Worm (Caenorhabditis elegans) whole organism, midembryonic: Measurements from ENCODE around the gene lgc-26.

ENCODE experiments used
- T22C8.4 ChIP-seq: fragments of 200-800 bp; sonication (Bioruptor generic); IDR thresholded peaks from 2 replicates; pipeline ENCODE4 v1.3.6; 2022; ENCODE audit warnings: missing genetic modification characterization, missing compliant biosample characterization
- cog-1 ChIP-seq: sonication (generic microtip); optimal IDR thresholded peaks from 2 replicates; lab custom pipeline; 2016; ENCODE audit warnings: missing genetic modification characterization, missing compliant biosample characterization
- flt-1 ChIP-seq: fragments of 200-800 bp; sonication (Bioruptor generic); IDR thresholded peaks from 2 replicates; pipeline ENCODE4 v1.3.6; 2022; ENCODE audit warnings: missing genetic modification characterization, missing compliant biosample characterization
- klf-2 ChIP-seq: fragments of 200-800 bp; sonication (Bioruptor generic); conservative IDR thresholded peaks from 2 replicates; pipeline ENCODE4 v1.3.6; 2022; ENCODE audit warnings: missing genetic modification reagents, missing genetic modification characterization, missing compliant biosample characterization
- med-1 ChIP-seq: sonication (generic microtip); optimal IDR thresholded peaks from 2 replicates; lab custom pipeline; 2017; ENCODE audit warnings: missing genetic modification characterization, mild to moderate bottlenecking, missing compliant biosample characterization, antibody characterized with exemption, missing genetic modification reagents; ENCODE audit not compliant: insufficient read depth
- ref-1 ChIP-seq: fragments of 200-800 bp; sonication (Bioruptor generic); conservative IDR thresholded peaks from 2 replicates; pipeline ENCODE4 v1.3.6; 2022; ENCODE audit warnings: missing genetic modification reagents, missing genetic modification characterization, missing compliant biosample characterization
- tab-1 ChIP-seq: fragments of 200-800 bp; sonication (Bioruptor generic); IDR thresholded peaks from 2 replicates; pipeline ENCODE4 v1.3.6; 2022; ENCODE audit warnings: missing genetic modification characterization, missing compliant biosample characterization
- ztf-23 ChIP-seq: fragments of 200-800 bp; sonication (Bioruptor generic); IDR thresholded peaks from 2 replicates; pipeline ENCODE4 v1.3.6; 2022; ENCODE audit warnings: missing genetic modification reagents, missing genetic modification characterization, missing compliant biosample characterization
- ztf-29 ChIP-seq: fragments of 200-800 bp; sonication (Bioruptor generic); IDR thresholded peaks from 2 replicates; pipeline ENCODE4 v1.3.6; 2022; ENCODE audit warnings: missing genetic modification reagents, missing genetic modification characterization, missing compliant biosample characterization

- no peak for TF ChIP-seq ztf-29 (GFP tag; lab: Robert Waterston, UW)
- no peak for TF ChIP-seq T22C8.4 (GFP tag; lab: Robert Waterston, UW)
- no peak for TF ChIP-seq tab-1 (GFP tag; lab: Robert Waterston, UW)
- TF ChIP-seq flt-1 = no peak
- TF ChIP-seq ztf-23 (GFP tag; lab: Robert Waterston, UW) = no peak
- TF ChIP-seq cog-1 (tag; lab: Kevin White, UChicago) = no peak
- TF ChIP-seq med-1 = no peak
- TF ChIP-seq ref-1 (GFP tag; lab: Robert Waterston, UW) = no peak
- TF ChIP-seq klf-2 (GFP tag; lab: Robert Waterston, UW) = no peak
Observed at ce11 chrV:219632-220031, 48.5 kb upstream of the lgc-26 start, which contains the start of gene srh-80.
